Fruit fly (Drosophila melanogaster) S2 (cell line): Measurements from ENCODE around the gene CG11241.
"Not testable (repeated sequence)": the region's sequence is repeated elsewhere in the genome, so short reads cannot be mapped to it uniquely, and the experiment has no call there.

Source experiments
- CG8478 ChIP-seq: fragments of >200 bp; optimal IDR thresholded peaks from 2 replicates; lab custom pipeline; 2018
- CTCF ChIP-seq, 2 experiments: fragments of >200 bp; optimal IDR thresholded peaks; 2 replicates each; lab custom pipeline; 2018

Gene CG11241

DNA sequence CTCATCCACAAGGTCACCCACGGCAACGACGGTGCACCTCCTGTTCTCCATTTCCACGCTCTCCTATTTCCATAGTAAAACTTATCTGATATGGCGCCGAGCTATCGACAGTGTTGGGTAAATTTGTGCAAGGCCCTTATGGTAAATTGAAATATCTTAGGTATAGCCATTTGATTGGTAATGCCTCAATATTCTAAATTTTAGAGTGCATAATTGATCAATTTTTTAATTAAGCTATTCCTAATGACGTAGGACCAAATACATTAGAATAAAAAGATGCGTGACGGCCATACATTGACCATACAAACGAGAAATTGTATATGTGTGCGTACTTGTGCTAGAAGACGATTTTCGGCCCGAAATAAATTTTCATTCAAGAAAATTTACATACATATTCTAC, 16.2 kb downstream of the CG11241 start, which contains the start of gene CG14451:
Gene CG14451 (minus strand): TSS at position 101 of the 400 bp plus-strand sequence.
- TF ChIP-seq CG8478 = no peak
- TF ChIP-seq CTCF (optimal IDR thresholded peaks at IDR 0.05; lab: Kevin White, UChicago) = no peak

DNA sequence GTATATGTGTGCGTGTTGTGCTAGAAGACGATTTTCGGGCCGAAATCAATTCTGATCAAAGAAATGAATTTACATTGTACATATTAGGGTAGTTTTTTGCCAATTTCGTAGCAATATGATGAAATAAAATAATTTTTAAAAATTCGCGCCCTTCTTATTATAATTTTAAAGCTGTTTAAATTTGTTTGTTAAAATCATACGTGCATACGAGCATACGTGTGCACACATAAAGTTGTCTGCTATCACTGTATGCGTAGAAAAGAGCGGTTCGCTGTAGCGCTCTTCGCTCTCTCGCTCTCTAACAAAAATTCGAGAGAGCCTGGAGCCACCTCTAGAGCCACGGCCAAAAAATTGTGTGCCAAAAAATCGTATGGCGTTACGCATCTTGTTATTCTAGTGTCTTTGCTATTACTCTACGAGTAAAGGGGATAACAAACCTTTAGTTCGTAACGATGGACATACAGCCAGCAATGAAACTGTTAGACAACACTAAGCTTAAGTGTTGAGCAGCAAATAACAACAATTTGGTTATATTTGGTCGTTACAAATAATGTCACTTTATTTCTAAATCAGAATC, 17.4 kb downstream of the CG11241 start, which contains the start of gene mael:
Gene mael (plus strand): TSS at position 510 of the 577 bp plus-strand sequence.
- TF ChIP-seq CTCF (optimal IDR thresholded peaks at IDR 0.05; lab: Kevin White, UChicago); CG8478: not testable (repeated sequence)

DNA sequence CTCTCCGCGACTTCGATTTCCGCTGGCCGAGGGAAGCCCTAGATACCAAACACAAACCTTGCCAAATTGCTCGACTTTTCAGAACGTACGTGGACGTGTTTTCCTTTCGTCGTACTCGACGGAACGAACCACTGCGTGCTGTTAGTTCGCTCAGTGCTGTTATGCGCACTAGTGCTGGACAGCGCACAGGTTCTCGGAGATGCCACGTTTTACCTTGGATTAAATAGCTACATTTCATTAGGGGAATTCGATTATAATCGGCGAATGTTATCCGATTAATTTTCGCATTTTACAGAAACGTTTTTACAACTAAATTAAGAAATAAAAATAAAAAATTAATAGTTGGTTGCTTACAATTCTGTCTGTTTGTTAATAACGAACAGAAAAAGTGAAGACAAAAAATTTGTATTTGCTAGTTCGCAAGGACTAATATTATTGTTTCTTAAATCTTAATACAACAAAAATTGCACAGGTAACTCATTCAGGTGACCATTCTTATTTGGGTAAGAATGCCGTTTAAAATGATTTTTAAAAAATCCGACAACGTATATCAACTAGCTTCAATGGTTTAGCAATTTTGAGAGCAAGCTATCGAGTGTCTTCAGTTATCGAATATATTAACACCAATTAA, 21.0 kb downstream of the CG11241 start, which contains the start of the genes ArfGAP3 and CG32452:
Gene ArfGAP3 (minus strand): TSS at position 441 of the 631 bp plus-strand sequence.
Gene CG32452 (plus strand): TSS at position 592 of the 631 bp plus-strand sequence.
- no peak for TF ChIP-seq CG8478
- TF ChIP-seq CTCF (optimal IDR thresholded peaks at IDR 0.05; lab: Kevin White, UChicago) = peak; percentile 24 to 48

DNA sequence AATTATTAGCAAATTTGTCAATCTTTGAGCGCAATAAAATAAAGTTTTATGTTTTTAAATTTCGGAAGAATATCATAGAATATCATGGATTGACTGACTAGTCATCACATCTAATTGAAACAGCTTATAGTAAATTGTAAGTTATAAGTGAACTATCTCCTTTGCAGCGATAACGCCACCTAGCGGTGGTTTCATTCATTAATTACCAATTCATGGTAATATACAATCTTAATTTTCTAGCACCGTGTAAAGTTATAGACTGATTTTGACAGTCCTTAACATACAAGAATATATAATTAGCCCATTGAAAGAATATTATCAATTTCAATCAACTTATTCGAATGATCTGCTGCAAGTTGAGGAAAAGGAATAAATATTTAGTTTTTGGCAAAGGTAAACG, 24.6 kb downstream of the CG11241 start:
- TF ChIP-seq CG8478 (no peak), CTCF (optimal IDR thresholded peaks at IDR 0.05; lab: Kevin White, UChicago) (peak; percentile 70 to 82)

DNA sequence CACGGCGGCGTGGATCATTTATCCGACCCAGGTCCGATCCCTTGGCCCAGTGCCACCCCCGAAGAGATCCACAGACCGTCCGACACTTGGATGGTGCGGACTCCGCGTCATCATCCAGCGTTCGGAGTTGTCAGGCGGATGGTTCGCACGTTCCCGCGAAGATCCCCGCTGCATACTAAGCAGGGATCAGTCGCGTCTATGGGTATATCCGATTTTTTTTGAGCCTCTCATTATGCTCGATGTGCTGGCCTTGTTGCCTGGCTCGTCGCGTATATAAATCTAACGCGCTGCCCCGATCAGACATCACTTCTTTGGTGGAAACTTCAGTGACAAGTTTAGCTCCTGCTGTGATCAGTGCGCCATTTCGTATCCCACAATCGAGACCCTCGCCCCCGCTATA, 26.4 kb downstream of the CG11241 start, which contains the start of gene CG11370:
Gene CG11370 (plus strand): TSS at position 301 of the 400 bp plus-strand sequence.
- TF ChIP-seq CG8478 (no peak), CTCF (optimal IDR thresholded peaks at IDR 0.05; lab: Kevin White, UChicago) (no peak)

DNA sequence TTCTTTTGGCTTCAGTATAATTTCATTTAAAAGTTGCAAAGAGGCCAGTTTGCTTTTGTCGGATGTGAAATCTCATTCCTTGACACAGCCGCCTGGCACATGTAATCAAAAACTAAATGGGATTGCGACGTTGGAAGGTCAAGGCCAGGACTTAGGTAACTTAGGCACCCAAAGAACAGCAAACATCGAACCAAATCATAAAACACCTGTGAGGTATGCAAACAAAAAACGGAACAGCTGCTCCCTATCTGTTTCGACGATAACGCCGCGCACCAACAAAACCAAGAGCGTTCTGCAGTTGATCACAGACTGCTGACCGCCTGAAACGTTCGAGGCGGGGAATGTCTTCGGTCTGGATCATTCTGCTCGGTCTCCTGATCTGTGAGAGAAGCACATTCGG, 39.1 kb downstream of the CG11241 start, which contains the start of gene CG45116:
Gene CG45116 (plus strand): TSS at position 301 of the 400 bp plus-strand sequence.
- no peak for TF ChIP-seq CG8478

DNA sequence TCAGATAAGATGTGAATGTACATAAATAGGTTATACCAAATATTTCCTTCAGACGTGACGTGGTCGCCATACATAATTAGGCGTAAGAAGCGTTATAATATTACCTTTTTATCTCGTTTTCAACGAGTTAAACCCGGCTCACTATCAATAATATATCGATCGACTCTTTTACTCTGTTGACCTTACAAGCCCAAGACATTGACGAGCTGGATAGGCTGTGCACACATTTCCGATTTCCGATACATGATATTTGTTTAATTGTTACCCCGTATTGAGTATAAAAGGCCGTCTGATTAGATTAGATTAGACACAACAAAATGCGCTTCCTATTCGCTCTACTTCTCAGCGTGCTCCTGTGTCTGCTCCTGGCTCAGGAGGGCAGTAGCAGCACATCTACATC, 41.3 kb downstream of the CG11241 start, which contains the start of gene CG32453:
Gene CG32453 (plus strand): TSS at position 301 of the 400 bp plus-strand sequence.
- TF ChIP-seq CTCF (optimal IDR thresholded peaks at IDR 0.05; lab: Kevin White, UChicago); CG8478: not testable (repeated sequence)

DNA sequence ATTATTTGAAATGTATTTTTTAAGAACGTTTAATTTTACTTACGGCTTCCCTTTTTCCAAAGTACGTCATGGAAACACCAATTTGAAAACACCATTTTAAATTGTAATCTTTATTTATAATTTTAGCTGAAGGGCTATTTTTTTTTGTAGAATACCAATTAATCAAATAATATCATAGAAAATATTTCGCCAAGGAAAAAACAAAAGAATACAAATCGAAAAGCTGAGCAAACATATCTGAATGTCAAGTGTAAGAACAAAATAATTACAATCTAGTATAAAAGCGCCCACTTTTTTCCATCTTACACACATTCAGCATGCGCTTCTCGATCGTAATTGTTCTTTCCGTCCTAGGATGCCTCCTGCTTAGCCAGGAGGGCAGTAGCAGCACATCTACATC, 42.6 kb downstream of the CG11241 start, which contains the start of gene CG14452:
Gene CG14452 (plus strand): TSS at position 301 of the 400 bp plus-strand sequence.
- TF ChIP-seq CTCF (optimal IDR thresholded peaks at IDR 0.05; lab: Kevin White, UChicago) = no peak
- TF ChIP-seq CG8478 = no peak

DNA sequence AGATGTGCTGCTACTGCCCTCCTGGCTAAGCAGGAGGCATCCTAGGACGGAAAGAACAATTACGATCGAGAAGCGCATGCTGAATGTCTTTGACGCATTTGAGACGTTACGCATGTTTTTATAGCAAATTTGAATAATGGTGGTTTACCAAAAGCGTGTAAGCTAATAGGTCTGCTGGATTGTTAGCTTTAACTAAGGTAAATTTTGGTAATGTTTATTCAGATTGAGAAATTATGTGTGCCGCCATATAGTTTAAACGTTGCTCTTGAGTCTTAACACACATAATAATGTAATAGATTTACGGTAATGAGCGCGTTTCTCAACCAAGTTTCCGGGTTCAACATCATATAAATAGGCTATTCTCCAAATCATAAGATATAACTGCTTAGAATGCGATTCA, 44.5 kb downstream of the CG11241 start, which contains the start of the genes CG12546 and CG14453:
Gene CG12546 (minus strand): TSS at position 101 of the 400 bp plus-strand sequence.
Gene CG14453 (plus strand): TSS at position 372 of the 400 bp plus-strand sequence.
- TF ChIP-seq CTCF (optimal IDR thresholded peaks at IDR 0.05; lab: Kevin White, UChicago) (no peak), CG8478 (no peak)

DNA sequence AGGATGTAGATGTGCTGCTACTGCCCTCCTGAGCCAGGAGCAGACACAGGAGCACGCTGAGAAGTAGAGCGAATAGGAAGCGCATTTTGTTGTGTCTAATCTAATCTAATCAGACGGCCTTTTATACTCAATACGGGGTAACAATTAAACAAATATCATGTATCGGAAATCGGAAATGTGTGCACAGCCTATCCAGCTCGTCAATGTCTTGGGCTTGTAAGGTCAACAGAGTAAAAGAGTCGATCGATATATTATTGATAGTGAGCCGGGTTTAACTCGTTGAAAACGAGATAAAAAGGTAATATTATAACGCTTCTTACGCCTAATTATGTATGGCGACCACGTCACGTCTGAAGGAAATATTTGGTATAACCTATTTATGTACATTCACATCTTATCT, 45.8 kb downstream of the CG11241 start, which contains the start of gene CG14454:
Gene CG14454 (minus strand): TSS at position 101 of the 400 bp plus-strand sequence.
- TF ChIP-seq CG8478; CTCF (optimal IDR thresholded peaks at IDR 0.05; lab: Kevin White, UChicago): not testable (repeated sequence)

DNA sequence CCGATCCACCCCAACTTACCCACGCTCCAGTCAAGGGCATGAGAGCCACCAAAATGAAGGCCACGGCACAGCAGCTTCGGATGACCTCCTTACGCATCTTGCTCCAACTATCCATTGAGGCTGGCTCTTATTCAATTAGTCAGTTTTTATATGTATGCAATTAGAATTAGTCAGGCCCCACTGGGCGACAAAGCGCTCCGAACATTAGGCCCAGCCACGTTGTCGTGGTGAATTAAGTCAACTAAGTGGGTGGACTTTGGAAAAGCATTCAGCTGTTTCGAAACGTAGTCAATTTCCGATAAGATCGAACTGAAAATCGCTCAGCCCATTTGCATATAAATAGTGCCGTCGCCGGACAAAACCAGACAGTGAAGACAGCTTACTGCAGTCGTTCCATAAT, 51.2 kb downstream of the CG11241 start, which contains the start of the genes CG14455 and CG14456:
Gene CG14455 (minus strand): TSS at position 101 of the 400 bp plus-strand sequence.
Gene CG14456 (plus strand): TSS at position 236 of the 400 bp plus-strand sequence.
- TF ChIP-seq CG8478 (no peak), CTCF (optimal IDR thresholded peaks at IDR 0.05; lab: Kevin White, UChicago) (no peak)
